Worm (Caenorhabditis elegans): ENCODE results near the gene H23L24.1.

The H23L24.1 gene

ce11 chrIV:8761896-8762295 lies 43.6 kb downstream of the H23L24.1 start, which contains the start of the genes F20C5.11 and klp-11:
TSS of gene F20C5.11 (minus strand) at chrIV:8761996.
TSS of gene klp-11 (minus strand) at chrIV:8762066.
- TF ChIP-seq sptf-2 (GFP tag; optimal IDR thresholded peaks at IDR 0.05) = no peak
- no peak for TF ChIP-seq rcor-1 (GFP tag; IDR thresholded peaks at IDR 0.05)
- TF ChIP-seq nhr-27 (tag; optimal IDR thresholded peaks at IDR 0.05) = no peak
- TF ChIP-seq attf-6 (GFP tag; IDR thresholded peaks at IDR 0.05) = no peak
- TF ChIP-seq F39B2.1 (GFP tag; IDR thresholded peaks at IDR 0.05) = no peak
- no peak for TF ChIP-seq mcd-1 (GFP tag; IDR thresholded peaks at IDR 0.05)
- no peak for TF ChIP-seq rpc-1 (optimal IDR thresholded peaks at IDR 0.05)
- no peak for TF ChIP-seq rpc-1 (tag; optimal IDR thresholded peaks at IDR 0.05)

ce11 chrIV:8762471-8762870 lies 44.2 kb downstream of the H23L24.1 start:
- TF ChIP-seq atf-7 (tag; optimal IDR thresholded peaks at IDR 0.05) (no peak), let-526 (GFP tag; IDR thresholded peaks at IDR 0.05) (no peak), hmg-1.2 (GFP tag; IDR thresholded peaks at IDR 0.05) (peak; percentile 60; the same call in 1 of the 2 replicates), ceh-40 (GFP tag; IDR thresholded peaks at IDR 0.05) (no peak), madf-10 (tag; optimal IDR thresholded peaks at IDR 0.05) (peak; percentile 88)

DNA sequence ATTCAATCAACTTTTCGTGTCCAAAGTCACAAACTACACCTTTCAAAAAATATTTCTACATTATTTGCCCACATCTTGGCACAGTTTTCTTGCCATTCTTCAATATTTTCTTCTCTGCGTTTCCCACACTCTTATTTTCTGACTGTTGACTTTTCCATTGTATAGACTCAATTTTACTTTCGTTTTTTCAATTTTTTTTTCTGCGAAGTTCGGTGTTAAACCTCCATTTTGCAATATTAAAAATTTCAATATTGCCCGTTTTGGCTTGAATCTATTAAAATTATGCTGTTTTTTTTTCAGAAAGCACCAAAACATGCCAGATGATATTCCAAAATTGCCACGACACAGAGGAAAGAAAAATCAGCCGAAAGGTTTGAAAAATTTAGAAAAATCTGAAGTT lies 46.3 kb downstream of the H23L24.1 start, which contains the start of gene cdc-50.B:
Gene cdc-50.B, plus strand, starts transcription at position 301 of the 400 bp plus-strand sequence.
- no peak for TF ChIP-seq Y53F4B.3 (GFP tag; IDR thresholded peaks at IDR 0.05)
- TF ChIP-seq ztf-26 (tag; optimal IDR thresholded peaks at IDR 0.05) = no peak
- TF ChIP-seq efl-1 (GFP tag; optimal IDR thresholded peaks at IDR 0.05) = no peak
- no peak for TF ChIP-seq ZK185.1 (tag; optimal IDR thresholded peaks at IDR 0.05; ENCODE audit: poor library complexity, severe bottlenecking)
- no peak for TF ChIP-seq athp-1 (tag; optimal IDR thresholded peaks at IDR 0.05)
- no peak for TF ChIP-seq cebp-1 (GFP tag; IDR thresholded peaks at IDR 0.05)
- no peak for TF ChIP-seq cebp-1 (tag; optimal IDR thresholded peaks at IDR 0.05)
- no peak for TF ChIP-seq somi-1 (GFP tag; optimal IDR thresholded peaks at IDR 0.05)
- no peak for TF ChIP-seq egl-44 (GFP tag; IDR thresholded peaks at IDR 0.05)
- no peak for TF ChIP-seq F37B4.10 (GFP tag; IDR thresholded peaks at IDR 0.05)

Data from whole organism, young adult.